Fruit fly (Drosophila melanogaster) whole organism, embryonic: ENCODE data around the gene CG32708.

Experiments
- Adf1 ChIP-seq: fragments of 200-800 bp; sonication (Bioruptor generic); IDR thresholded peaks from 2 replicates; pipeline ENCODE4 v1.3.6; 2022; ENCODE audit warnings: missing biosample characterization, missing genetic modification characterization
- CG10267 ChIP-seq: fragments of 200-800 bp; sonication (Bioruptor generic); optimal IDR thresholded peaks from 2 replicates; lab custom pipeline; 2018; ENCODE audit warnings: missing biosample characterization, mild to moderate bottlenecking, missing genetic modification characterization, moderate library complexity
- CG10366 ChIP-seq: fragments of 200-800 bp; sonication (Bioruptor generic); IDR thresholded peaks from 2 replicates; pipeline ENCODE4 v1.3.6; 2022; ENCODE audit warnings: missing biosample characterization, missing genetic modification characterization
- CG12744 ChIP-seq: fragments of 200-800 bp; sonication (Bioruptor generic); optimal IDR thresholded peaks from 2 replicates; lab custom pipeline; 2016; ENCODE audit warnings: missing biosample characterization, missing genetic modification characterization
- CG13624 ChIP-seq: fragments of 200-800 bp; sonication (Bioruptor generic); optimal IDR thresholded peaks from 2 replicates; lab custom pipeline; 2016; ENCODE audit warnings: missing biosample characterization, missing genetic modification characterization
- CG14014 ChIP-seq: fragments of 200-800 bp; sonication (Bioruptor generic); IDR thresholded peaks from 2 replicates; pipeline ENCODE4 v1.3.6; 2022; ENCODE audit warnings: missing biosample characterization, missing genetic modification characterization
- CG17186 ChIP-seq: fragments of 200-800 bp; sonication (Bioruptor generic); optimal IDR thresholded peaks from 3 replicates; lab custom pipeline; 2017; ENCODE audit warnings: missing biosample characterization, missing genetic modification reagents, missing genetic modification characterization
- CG33557 ChIP-seq: fragments of 200-800 bp; sonication (Bioruptor generic); optimal IDR thresholded peaks from 2 replicates; lab custom pipeline; 2019; ENCODE audit warnings: missing biosample characterization, mild to moderate bottlenecking, missing genetic modification characterization, moderate library complexity
- CG34224 ChIP-seq: fragments of 200-800 bp; sonication (Bioruptor generic); IDR thresholded peaks from 3 replicates; pipeline ENCODE4 v1.3.6; 2022; ENCODE audit warnings: missing biosample characterization, missing genetic modification characterization; ENCODE audit not compliant: partially characterized antibody
- CG3847 ChIP-seq: fragments of 200-800 bp; sonication (Bioruptor generic); IDR thresholded peaks from 2 replicates; pipeline ENCODE4 v1.3.6; 2022; ENCODE audit warnings: missing biosample characterization, missing genetic modification characterization
- CG5180 ChIP-seq: fragments of 200-800 bp; sonication (Bioruptor generic); optimal IDR thresholded peaks from 3 replicates; lab custom pipeline; 2017; ENCODE audit warnings: missing biosample characterization, missing genetic modification characterization, mild to moderate bottlenecking, moderate library complexity, missing genetic modification reagents
- CG6683 ChIP-seq: fragments of 200-800 bp; sonication (Bioruptor generic); optimal IDR thresholded peaks from 2 replicates; lab custom pipeline; 2017; ENCODE audit warnings: missing biosample characterization, mild to moderate bottlenecking, missing genetic modification characterization, missing genetic modification reagents
- CG6813 ChIP-seq: fragments of 200-800 bp; sonication (Bioruptor generic); optimal IDR thresholded peaks from 2 replicates; lab custom pipeline; 2017; ENCODE audit warnings: missing biosample characterization, missing genetic modification characterization, mild to moderate bottlenecking, moderate library complexity, missing genetic modification reagents
- CG7786 ChIP-seq: fragments of 200-800 bp; sonication (Bioruptor generic); optimal IDR thresholded peaks from 2 replicates; lab custom pipeline; 2016; ENCODE audit warnings: missing biosample characterization, missing genetic modification characterization
- D19A ChIP-seq: fragments of 200-800 bp; optimal IDR thresholded peaks from 3 replicates; lab custom pipeline; 2019; ENCODE audit warnings: missing biosample characterization, mild to moderate bottlenecking, missing genetic modification characterization, moderate library complexity
- Dp ChIP-seq: fragments of 200-800 bp; sonication (Bioruptor generic); optimal IDR thresholded peaks from 2 replicates; lab custom pipeline; 2018; ENCODE audit warnings: missing biosample characterization, mild to moderate bottlenecking, missing genetic modification characterization, moderate library complexity
- Hr3 ChIP-seq: fragments of 200-800 bp; sonication (Bioruptor generic); optimal IDR thresholded peaks from 3 replicates; lab custom pipeline; 2016; ENCODE audit warnings: missing biosample characterization, missing genetic modification characterization
- Kr ChIP-seq: fragments of 200-800 bp; sonication (Bioruptor generic); optimal IDR thresholded peaks from 2 replicates; lab custom pipeline; 2017; ENCODE audit warnings: missing biosample characterization, mild to moderate bottlenecking, missing genetic modification characterization
- Mes4 ChIP-seq: fragments of 200-800 bp; sonication (Bioruptor generic); optimal IDR thresholded peaks from 2 replicates; lab custom pipeline; 2016; ENCODE audit warnings: missing biosample characterization, missing genetic modification characterization
- Myb ChIP-seq: fragments of 200-800 bp; sonication (Bioruptor generic); optimal IDR thresholded peaks from 2 replicates; lab custom pipeline; 2016; ENCODE audit warnings: missing biosample characterization, missing genetic modification characterization
- Pdp1 ChIP-seq, 2 experiments: fragments of 200-800 bp; sonication (Bioruptor generic); optimal IDR thresholded peaks; 3 replicates each; lab custom pipeline; 2016; ENCODE audit warnings: missing biosample characterization in 2 of 2, missing genetic modification characterization in 2 of 2, mild to moderate bottlenecking in 1 of 2, moderate library complexity in 1 of 2
- abd-A ChIP-seq: fragments of 200-800 bp; sonication (Bioruptor generic); optimal IDR thresholded peaks from 3 replicates; lab custom pipeline; 2019; ENCODE audit warnings: missing biosample characterization, mild to moderate bottlenecking, missing genetic modification characterization, moderate library complexity
- bab2 ChIP-seq: fragments of 200-800 bp; sonication (Bioruptor generic); optimal IDR thresholded peaks from 2 replicates; lab custom pipeline; 2016; ENCODE audit warnings: missing biosample characterization, missing genetic modification characterization
- btn ChIP-seq: fragments of 200-800 bp; sonication (Bioruptor generic); optimal IDR thresholded peaks from 2 replicates; lab custom pipeline; 2016; ENCODE audit warnings: missing biosample characterization, missing genetic modification characterization
- cato ChIP-seq: fragments of 200-800 bp; sonication (Bioruptor generic); optimal IDR thresholded peaks from 2 replicates; lab custom pipeline; 2016; ENCODE audit warnings: missing biosample characterization, missing genetic modification characterization, borderline replicate concordance
- crol ChIP-seq: fragments of 200-800 bp; sonication (Bioruptor generic); IDR thresholded peaks from 2 replicates; pipeline ENCODE4 v1.3.6; 2022; ENCODE audit warnings: missing biosample characterization, missing genetic modification characterization
- cwo ChIP-seq: fragments of 200-800 bp; sonication (Bioruptor generic); optimal IDR thresholded peaks from 3 replicates; lab custom pipeline; 2017; ENCODE audit warnings: missing biosample characterization, missing genetic modification characterization, mild to moderate bottlenecking, moderate library complexity, missing genetic modification reagents
- disco-r ChIP-seq: fragments of 200-800 bp; sonication (Bioruptor generic); optimal IDR thresholded peaks from 2 replicates; lab custom pipeline; 2016; ENCODE audit warnings: missing biosample characterization, missing genetic modification characterization
- dmrt99B ChIP-seq: fragments of 200-800 bp; sonication (Bioruptor generic); optimal IDR thresholded peaks from 2 replicates; lab custom pipeline; 2018; ENCODE audit warnings: missing biosample characterization, mild to moderate bottlenecking, missing genetic modification characterization, moderate library complexity
- ftz-f1 ChIP-seq: fragments of 200-800 bp; sonication (Bioruptor generic); optimal IDR thresholded peaks from 2 replicates; lab custom pipeline; 2016; ENCODE audit warnings: missing biosample characterization, missing genetic modification characterization
- ind ChIP-seq: fragments of 200-800 bp; sonication (Bioruptor generic); optimal IDR thresholded peaks from 3 replicates; lab custom pipeline; 2016; ENCODE audit warnings: missing biosample characterization, missing genetic modification characterization
- inv ChIP-seq: fragments of 200-800 bp; sonication (Bioruptor generic); IDR thresholded peaks from 2 replicates; pipeline ENCODE4 v1.3.6; 2022; ENCODE audit warnings: missing biosample characterization, missing genetic modification characterization; ENCODE audit not compliant: partially characterized antibody
- kah ChIP-seq: fragments of 200-800 bp; sonication (Bioruptor generic); optimal IDR thresholded peaks from 2 replicates; lab custom pipeline; 2018; ENCODE audit warnings: missing biosample characterization, mild to moderate bottlenecking, missing genetic modification characterization
- nau ChIP-seq: fragments of 200-800 bp; sonication (Bioruptor generic); optimal IDR thresholded peaks from 3 replicates; lab custom pipeline; 2017; ENCODE audit warnings: missing biosample characterization, mild to moderate bottlenecking, missing genetic modification characterization, missing genetic modification reagents
- pb ChIP-seq: fragments of 200-800 bp; sonication (Bioruptor generic); optimal IDR thresholded peaks from 3 replicates; lab custom pipeline; 2016; ENCODE audit warnings: missing biosample characterization, missing genetic modification characterization
- pros ChIP-seq: fragments of 200-800 bp; sonication (Bioruptor generic); optimal IDR thresholded peaks from 3 replicates; lab custom pipeline; 2019; ENCODE audit warnings: missing biosample characterization, mild to moderate bottlenecking, missing genetic modification characterization, moderate library complexity
- repo ChIP-seq: fragments of 200-800 bp; sonication (Bioruptor generic); optimal IDR thresholded peaks from 2 replicates; lab custom pipeline; 2016; ENCODE audit warnings: missing biosample characterization, missing genetic modification characterization
- sd ChIP-seq: fragments of 200-800 bp; sonication (Bioruptor generic); optimal IDR thresholded peaks from 3 replicates; lab custom pipeline; 2018; ENCODE audit warnings: missing biosample characterization, mild to moderate bottlenecking, missing genetic modification characterization, moderate library complexity
- sens-2 ChIP-seq: fragments of 200-800 bp; sonication (Bioruptor generic); IDR thresholded peaks from 2 replicates; pipeline ENCODE4 v1.3.6; 2022; ENCODE audit warnings: missing biosample characterization, missing genetic modification characterization
- sim ChIP-seq: fragments of 200-800 bp; sonication (Bioruptor generic); IDR thresholded peaks from 2 replicates; pipeline ENCODE4 v1.3.6; 2022; ENCODE audit warnings: missing biosample characterization, missing genetic modification characterization
- slou ChIP-seq: fragments of 200-800 bp; sonication (Bioruptor generic); optimal IDR thresholded peaks from 3 replicates; lab custom pipeline; 2016; ENCODE audit warnings: missing biosample characterization, missing genetic modification characterization
- stwl ChIP-seq: fragments of 200-800 bp; sonication (Bioruptor generic); optimal IDR thresholded peaks from 3 replicates; lab custom pipeline; 2018; ENCODE audit warnings: missing biosample characterization, mild to moderate bottlenecking, missing genetic modification characterization, moderate library complexity
- tll ChIP-seq, 2 experiments: fragments of 200-800 bp in 1 of 2; fragments of >200 bp in 1 of 2; sonication (Bioruptor generic) in 1 of 2; optimal IDR thresholded peaks; 2 replicates each; lab custom pipeline; 2017 to 2019; ENCODE audit warnings: missing biosample characterization in 2 of 2, missing genetic modification characterization in 2 of 2, mild to moderate bottlenecking in 1 of 2, moderate library complexity in 1 of 2
- tna ChIP-seq: fragments of 200-800 bp; sonication (Bioruptor generic); IDR thresholded peaks from 2 replicates; pipeline ENCODE4 v1.3.6; 2022; ENCODE audit warnings: missing biosample characterization, missing genetic modification characterization; ENCODE audit not compliant: partially characterized antibody
- vnd ChIP-seq: fragments of 200-800 bp; sonication (Bioruptor generic); IDR thresholded peaks from 3 replicates; pipeline ENCODE4 v1.3.6; 2022; ENCODE audit warnings: missing biosample characterization, missing genetic modification characterization; ENCODE audit not compliant: partially characterized antibody
- wor ChIP-seq: fragments of 200-800 bp; sonication (Bioruptor generic); IDR thresholded peaks from 2 replicates; pipeline ENCODE4 v1.3.6; 2022; ENCODE audit warnings: missing biosample characterization, missing genetic modification characterization
- yki ChIP-seq: fragments of >200 bp; optimal IDR thresholded peaks from 3 replicates; lab custom pipeline; 2018

The CG32708 gene

DNA sequence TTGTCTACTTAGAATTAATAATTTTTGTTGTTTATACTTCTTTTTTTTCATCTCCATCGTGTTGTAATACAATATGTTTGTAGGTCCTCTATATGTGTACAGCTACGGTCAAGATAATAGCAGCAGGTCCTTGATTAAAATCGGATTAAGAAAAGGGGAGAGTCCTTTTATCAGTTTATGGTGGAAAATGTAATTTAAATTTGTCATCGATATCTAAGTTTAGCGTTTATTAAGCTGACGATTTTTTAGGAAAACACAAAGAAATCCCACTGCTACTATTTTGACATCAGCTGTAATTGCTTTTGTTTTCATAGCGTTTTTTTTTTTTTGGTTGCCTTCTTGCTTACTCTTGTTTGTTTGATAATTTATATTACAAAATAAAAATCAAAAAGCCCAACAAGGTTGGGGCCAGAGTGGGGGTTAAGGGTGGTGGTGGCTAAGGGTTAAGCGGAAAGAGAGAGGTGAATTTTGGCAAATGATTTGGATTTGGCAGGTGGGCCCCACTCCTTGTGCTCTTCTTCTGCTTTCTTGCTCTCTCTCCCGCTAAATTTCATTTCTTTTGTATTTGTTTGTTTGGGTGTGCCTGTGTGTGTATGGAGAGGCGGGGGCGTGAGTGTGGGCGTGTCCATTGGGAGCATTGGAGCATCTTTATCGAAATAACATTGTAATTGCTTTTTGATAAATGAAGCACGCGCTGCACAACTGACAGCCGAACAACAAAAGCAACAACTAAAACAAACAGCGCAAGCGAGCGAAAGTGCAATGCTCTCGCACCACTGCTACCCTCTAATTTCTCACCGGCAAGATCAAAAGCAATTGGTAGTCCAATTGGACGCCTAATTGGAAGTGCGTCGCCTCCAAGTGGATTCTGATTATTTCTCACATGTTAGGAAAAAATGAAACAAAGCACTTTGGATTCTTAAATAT, 35.4 kb downstream of the CG32708 start (continued):
- TF ChIP-seq Adf1 (GFP tag; lab: Robert Waterston, UW): no peak
- TF ChIP-seq cato (GFP tag; lab: Kevin White, UChicago): no peak
- peak; percentile 55 for TF ChIP-seq D19A
- no peak for TF ChIP-seq stwl (tag; lab: Kevin White, UChicago)

DNA sequence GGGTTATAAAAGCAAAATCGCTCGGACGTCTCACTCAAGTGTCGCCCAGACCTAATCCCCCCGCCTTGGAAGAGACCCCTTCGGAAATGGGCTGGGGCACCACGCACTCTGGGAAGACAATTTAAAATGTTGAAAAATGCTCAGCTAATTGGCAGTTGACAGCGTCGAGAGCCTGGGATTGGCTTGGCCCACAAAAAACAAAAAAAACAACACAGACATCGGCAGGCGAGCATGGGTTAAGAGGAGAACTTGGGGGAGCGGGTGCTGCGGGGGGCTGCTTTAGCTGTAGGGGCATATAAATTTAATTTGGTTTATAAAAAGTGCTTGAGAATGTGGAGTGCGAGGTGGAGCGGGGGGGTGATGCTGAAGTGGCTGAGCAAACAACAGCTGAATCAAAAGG, 36.8 kb downstream of the CG32708 start:
- TF ChIP-seq Pdp1 (GFP tag; optimal IDR thresholded peaks at IDR 0.05; lab: Kevin White, UChicago) (peak in 1 of 2 experiments; percentile 12), CG13624 (GFP tag; lab: Kevin White, UChicago) (no peak), btn (GFP tag; lab: Kevin White, UChicago) (no peak), sd (tag; lab: Kevin White, UChicago) (peak; percentile 15), sim (GFP tag; lab: Robert Waterston, UW) (no peak), nau (GFP tag; lab: Kevin White, UChicago) (peak; percentile 62), Mes4 (no peak), Hr3 (GFP tag; lab: Kevin White, UChicago) (no peak), ind (GFP tag; lab: Kevin White, UChicago) (no peak), CG10267 (tag; lab: Kevin White, UChicago) (no peak), tll (GFP tag; optimal IDR thresholded peaks at IDR 0.05; lab: Kevin White, UChicago) (no peak), vnd (no peak), abd-A (tag; lab: Kevin White, UChicago) (peak; percentile 67), disco-r (GFP tag; lab: Kevin White, UChicago) (no peak), sens-2 (GFP tag; lab: Robert Waterston, UW) (no peak), CG14014 (0 out of 2 replicates have a peak, but pooled peaks have one; percentile 7), wor (no peak), CG17186 (no peak), Myb (GFP tag; lab: Kevin White, UChicago) (no peak), yki (lab: Kevin White, UChicago) (no peak), CG33557 (GFP tag; lab: Kevin White, UChicago) (no peak), Adf1 (GFP tag; lab: Robert Waterston, UW) (no peak), inv (no peak), kah (GFP tag; lab: Kevin White, UChicago) (no peak), slou (GFP tag; lab: Kevin White, UChicago) (no peak), ftz-f1 (GFP tag; lab: Kevin White, UChicago) (no peak), CG7786 (GFP tag; lab: Kevin White, UChicago) (no peak), bab2 (GFP tag; lab: Kevin White, UChicago) (no peak), cwo (GFP tag; lab: Kevin White, UChicago) (no peak), pros (GFP tag; lab: Kevin White, UChicago) (no peak), CG34224 (GFP tag; lab: Robert Waterston, UW) (no peak), CG3847 (GFP tag; lab: Robert Waterston, UW) (no peak), tna (GFP tag; lab: Robert Waterston, UW) (no peak), Dp (GFP tag; lab: Kevin White, UChicago) (no peak), dmrt99B (tag; lab: Kevin White, UChicago) (no peak), repo (GFP tag; lab: Kevin White, UChicago) (no peak), CG12744 (GFP tag; lab: Kevin White, UChicago) (no peak), pb (GFP tag; lab: Kevin White, UChicago) (no peak), CG6683 (GFP tag; lab: Kevin White, UChicago) (no peak), crol (peak; percentile 88), CG5180 (GFP tag; lab: Kevin White, UChicago) (peak; percentile 47), CG10366 (no peak), Kr (GFP tag; lab: Kevin White, UChicago) (no peak), CG6813 (GFP tag; lab: Kevin White, UChicago) (no peak)
